Worm (Caenorhabditis elegans) whole organism, L3 larva: Measurements from ENCODE around the gene F52C9.3.

Source experiments
- R02D3.7 ChIP-seq: fragments of 150-350 bp; optimal IDR thresholded peaks from 2 replicates; lab custom pipeline; 2014; ENCODE audit warnings: missing biosample characterization, missing genetic modification characterization
- ZK546.5 ChIP-seq: sonication (generic microtip); optimal IDR thresholded peaks from 2 replicates; lab custom pipeline; 2017; ENCODE audit warnings: missing biosample characterization, missing genetic modification characterization
- fkh-2 ChIP-seq: fragments of 150-350 bp; optimal IDR thresholded peaks from 2 replicates; lab custom pipeline; 2014; ENCODE audit warnings: missing biosample characterization, missing genetic modification reagents, missing genetic modification characterization
- nhr-12 ChIP-seq: fragments of 150-350 bp; optimal IDR thresholded peaks from 2 replicates; lab custom pipeline; 2014; ENCODE audit warnings: missing biosample characterization, missing genetic modification characterization
- nhr-237 ChIP-seq: fragments of 150-350 bp; optimal IDR thresholded peaks from 2 replicates; lab custom pipeline; 2014; ENCODE audit warnings: missing biosample characterization, missing genetic modification characterization
- tbx-2 ChIP-seq: sonication (generic microtip); optimal IDR thresholded peaks from 2 replicates; lab custom pipeline; 2016; ENCODE audit warnings: mild to moderate bottlenecking, missing genetic modification characterization, missing compliant biosample characterization
- ztf-11 ChIP-seq: fragments of 150-350 bp; optimal IDR thresholded peaks from 2 replicates; lab custom pipeline; 2014; ENCODE audit warnings: missing biosample characterization, missing genetic modification characterization

DNA sequence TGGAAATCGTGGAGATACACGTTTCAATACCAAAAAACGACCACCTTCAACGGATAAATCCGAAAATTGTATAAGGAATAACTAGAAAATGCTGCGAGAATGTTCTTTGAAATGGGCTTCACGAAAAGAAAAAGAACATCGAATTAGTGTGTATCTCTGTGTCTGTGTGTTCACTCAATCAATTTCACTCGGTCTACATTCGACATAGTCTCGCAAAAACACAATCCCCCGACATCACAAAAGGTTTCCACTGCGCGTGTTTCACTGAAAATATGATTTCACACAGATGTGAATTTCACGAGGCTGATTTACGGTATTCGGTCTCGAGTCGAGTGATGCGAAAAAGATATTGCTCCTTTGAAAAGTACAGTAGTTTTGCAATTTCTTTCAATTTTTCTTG is 52.0 kb downstream of the F52C9.3 start:
- TF ChIP-seq tbx-2 (tag; lab: Kevin White, UChicago) = no peak
- TF ChIP-seq nhr-12 (tag; lab: Kevin White, UChicago) = no peak
- TF ChIP-seq ztf-11 (tag; lab: Kevin White, UChicago) = no peak
- no peak for TF ChIP-seq nhr-237
- TF ChIP-seq fkh-2 (tag; lab: Kevin White, UChicago) = no peak
- TF ChIP-seq R02D3.7 (tag; lab: Kevin White, UChicago) = no peak
- no peak for TF ChIP-seq ZK546.5 (tag; lab: Kevin White, UChicago)
